Fruit fly (Drosophila melanogaster) whole organism, embryonic: ENCODE results near the gene CG34107.

Experiments used
- ATbp ChIP-seq: fragments of 200-800 bp; sonication (Bioruptor generic); optimal IDR thresholded peaks from 2 replicates; lab custom pipeline; 2017; ENCODE audit warnings: missing biosample characterization, mild to moderate bottlenecking, missing genetic modification characterization, missing genetic modification reagents
- C15 ChIP-seq: fragments of 200-800 bp; sonication (Bioruptor generic); IDR thresholded peaks from 3 replicates; pipeline ENCODE4 v1.3.6; 2022; ENCODE audit warnings: missing biosample characterization, missing genetic modification characterization
- CG10274 ChIP-seq: fragments of 200-800 bp; sonication (Bioruptor generic); optimal IDR thresholded peaks from 3 replicates; lab custom pipeline; 2017; ENCODE audit warnings: missing biosample characterization, mild to moderate bottlenecking, missing genetic modification characterization
- CG10543 ChIP-seq: fragments of 200-800 bp; sonication (Bioruptor generic); optimal IDR thresholded peaks from 3 replicates; lab custom pipeline; 2017; ENCODE audit warnings: missing biosample characterization, mild to moderate bottlenecking, missing genetic modification characterization, moderate library complexity
- CG10654 ChIP-seq: fragments of 200-800 bp; sonication (Bioruptor generic); optimal IDR thresholded peaks from 2 replicates; lab custom pipeline; 2016; ENCODE audit warnings: missing biosample characterization, missing genetic modification characterization
- CG10979 ChIP-seq: fragments of 200-800 bp; sonication (Bioruptor generic); optimal IDR thresholded peaks from 2 replicates; lab custom pipeline; 2018; ENCODE audit warnings: missing biosample characterization, mild to moderate bottlenecking, missing genetic modification characterization, moderate library complexity
- CG11085 ChIP-seq: fragments of 200-800 bp; sonication (Bioruptor generic); IDR thresholded peaks from 2 replicates; pipeline ENCODE4 v1.3.6; 2022; ENCODE audit warnings: missing biosample characterization, missing genetic modification characterization
- CG14667 ChIP-seq: fragments of 200-800 bp; sonication (Bioruptor generic); IDR thresholded peaks from 2 replicates; pipeline ENCODE4 v1.3.6; 2022; ENCODE audit warnings: missing biosample characterization, missing genetic modification characterization
- CG1602 ChIP-seq: fragments of 200-800 bp; sonication (Bioruptor generic); optimal IDR thresholded peaks from 3 replicates; lab custom pipeline; 2016; ENCODE audit warnings: missing biosample characterization, missing genetic modification characterization
- CG17359 ChIP-seq: fragments of 200-800 bp; sonication (Bioruptor generic); optimal IDR thresholded peaks from 3 replicates; lab custom pipeline; 2018; ENCODE audit warnings: missing biosample characterization, mild to moderate bottlenecking, missing genetic modification characterization, moderate library complexity
- CG17568 ChIP-seq: fragments of 200-800 bp; sonication (Bioruptor generic); optimal IDR thresholded peaks from 2 replicates; lab custom pipeline; 2018; ENCODE audit warnings: missing biosample characterization, mild to moderate bottlenecking, missing genetic modification characterization, moderate library complexity
- CG17612 ChIP-seq: fragments of 200-800 bp; sonication (Bioruptor generic); IDR thresholded peaks from 2 replicates; pipeline ENCODE4 v1.3.6; 2022; ENCODE audit warnings: missing biosample characterization, missing genetic modification characterization
- CG1792 ChIP-seq: fragments of 200-800 bp; sonication (Bioruptor generic); optimal IDR thresholded peaks from 2 replicates; lab custom pipeline; 2016; ENCODE audit warnings: missing biosample characterization, missing genetic modification characterization
- CG18476 ChIP-seq: fragments of 200-800 bp; sonication (Bioruptor generic); optimal IDR thresholded peaks from 2 replicates; lab custom pipeline; 2016; ENCODE audit warnings: missing biosample characterization, mild to moderate bottlenecking, missing genetic modification characterization
- CG3281 ChIP-seq: fragments of 200-800 bp; sonication (Bioruptor generic); optimal IDR thresholded peaks from 3 replicates; lab custom pipeline; 2017; ENCODE audit warnings: missing biosample characterization, mild to moderate bottlenecking, missing genetic modification characterization
- CG4424 ChIP-seq: fragments of 200-800 bp; sonication (Bioruptor generic); optimal IDR thresholded peaks from 3 replicates; lab custom pipeline; 2016; ENCODE audit warnings: missing biosample characterization, missing genetic modification characterization
- CG6175 ChIP-seq: fragments of 200-800 bp; sonication (Bioruptor generic); IDR thresholded peaks from 3 replicates; pipeline ENCODE4 v1.3.6; 2022; ENCODE audit warnings: missing biosample characterization, missing genetic modification characterization
- CG6854 ChIP-seq: fragments of 200-800 bp; sonication (Bioruptor generic); optimal IDR thresholded peaks from 3 replicates; lab custom pipeline; 2017; ENCODE audit warnings: missing biosample characterization, mild to moderate bottlenecking, missing genetic modification characterization
- CG8089 ChIP-seq: fragments of 200-800 bp; sonication (Bioruptor generic); optimal IDR thresholded peaks from 3 replicates; lab custom pipeline; 2016; ENCODE audit warnings: missing biosample characterization, missing genetic modification characterization
- CG9797 ChIP-seq: fragments of 200-800 bp; sonication (Bioruptor generic); optimal IDR thresholded peaks from 3 replicates; lab custom pipeline; 2018; ENCODE audit warnings: missing biosample characterization, mild to moderate bottlenecking, missing genetic modification characterization
- CG9876 ChIP-seq: fragments of 200-800 bp; sonication (Bioruptor generic); optimal IDR thresholded peaks from 2 replicates; lab custom pipeline; 2016; ENCODE audit warnings: missing biosample characterization, missing genetic modification characterization
- CG9932 ChIP-seq: fragments of 200-800 bp; sonication (Bioruptor generic); IDR thresholded peaks from 2 replicates; pipeline ENCODE4 v1.3.6; 2022; ENCODE audit warnings: missing biosample characterization, missing genetic modification characterization
- CoRest ChIP-seq: fragments of 200-800 bp; sonication (Bioruptor generic); optimal IDR thresholded peaks from 3 replicates; lab custom pipeline; 2018; ENCODE audit warnings: missing biosample characterization, mild to moderate bottlenecking, missing genetic modification characterization, moderate library complexity
- Dp ChIP-seq: fragments of 200-800 bp; sonication (Bioruptor generic); optimal IDR thresholded peaks from 2 replicates; lab custom pipeline; 2018; ENCODE audit warnings: missing biosample characterization, mild to moderate bottlenecking, missing genetic modification characterization, moderate library complexity
- Fer3 ChIP-seq: fragments of 200-800 bp; sonication (Bioruptor generic); optimal IDR thresholded peaks from 2 replicates; lab custom pipeline; 2018; ENCODE audit warnings: missing biosample characterization, mild to moderate bottlenecking, missing genetic modification characterization, moderate library complexity
- Gug ChIP-seq: fragments of 200-800 bp; sonication (Bioruptor generic); IDR thresholded peaks from 4 replicates; pipeline ENCODE4 v1.3.6; 2022; ENCODE audit warnings: missing biosample characterization, missing genetic modification characterization
- H15 ChIP-seq: fragments of 200-800 bp; sonication (Bioruptor generic); IDR thresholded peaks from 3 replicates; pipeline ENCODE4 v1.3.6; 2022; ENCODE audit warnings: missing biosample characterization, missing genetic modification characterization
- NC2β ChIP-seq: fragments of 200-800 bp; sonication (Bioruptor generic); optimal IDR thresholded peaks from 2 replicates; lab custom pipeline; 2016; ENCODE audit warnings: missing biosample characterization, missing genetic modification characterization
- Xrp1 ChIP-seq: fragments of 200-800 bp; sonication (Bioruptor generic); IDR thresholded peaks from 2 replicates; pipeline ENCODE4 v1.3.6; 2022; ENCODE audit warnings: missing biosample characterization, missing genetic modification characterization
- ab ChIP-seq: fragments of 200-800 bp; sonication (Bioruptor generic); optimal IDR thresholded peaks from 2 replicates; lab custom pipeline; 2016; ENCODE audit warnings: missing biosample characterization, missing genetic modification characterization
- ac ChIP-seq: fragments of 200-800 bp; sonication (Bioruptor generic); optimal IDR thresholded peaks from 3 replicates; lab custom pipeline; 2017; ENCODE audit warnings: missing biosample characterization, mild to moderate bottlenecking, missing genetic modification characterization
- al ChIP-seq: fragments of 200-800 bp; sonication (Bioruptor generic); IDR thresholded peaks from 2 replicates; pipeline ENCODE4 v1.3.6; 2022; ENCODE audit warnings: missing biosample characterization, missing genetic modification characterization
- btn ChIP-seq: fragments of 200-800 bp; sonication (Bioruptor generic); optimal IDR thresholded peaks from 2 replicates; lab custom pipeline; 2016; ENCODE audit warnings: missing biosample characterization, missing genetic modification characterization
- chn ChIP-seq: fragments of 200-800 bp; sonication (Bioruptor generic); optimal IDR thresholded peaks from 2 replicates; lab custom pipeline; 2016; ENCODE audit warnings: missing biosample characterization, missing genetic modification characterization
- croc ChIP-seq: fragments of 200-800 bp; sonication (Bioruptor generic); conservative IDR thresholded peaks from 3 replicates; pipeline ENCODE4 v1.3.6; 2022; ENCODE audit warnings: missing biosample characterization, missing genetic modification characterization
- dm ChIP-seq: fragments of 200-800 bp; sonication (Bioruptor generic); optimal IDR thresholded peaks from 3 replicates; lab custom pipeline; 2016; ENCODE audit warnings: missing biosample characterization, missing genetic modification characterization
- emc ChIP-seq: fragments of 200-800 bp; sonication (Bioruptor generic); optimal IDR thresholded peaks from 2 replicates; lab custom pipeline; 2016; ENCODE audit warnings: missing biosample characterization, missing genetic modification characterization
- fd64A ChIP-seq: fragments of 200-800 bp; sonication (Bioruptor generic); optimal IDR thresholded peaks from 3 replicates; lab custom pipeline; 2018; ENCODE audit warnings: missing biosample characterization, mild to moderate bottlenecking, missing genetic modification characterization
- fu2 ChIP-seq: fragments of 200-800 bp; sonication (Bioruptor generic); optimal IDR thresholded peaks from 2 replicates; lab custom pipeline; 2016; ENCODE audit warnings: missing biosample characterization, missing genetic modification characterization
- gt ChIP-seq: fragments of 200-800 bp; sonication (Bioruptor generic); IDR thresholded peaks from 2 replicates; pipeline ENCODE4 v1.3.6; 2022; ENCODE audit warnings: missing biosample characterization, missing genetic modification characterization
- ham ChIP-seq: fragments of 200-800 bp; sonication (Bioruptor generic); IDR thresholded peaks from 2 replicates; pipeline ENCODE4 v1.3.6; 2022; ENCODE audit warnings: missing biosample characterization, missing genetic modification characterization
- hkb ChIP-seq, 2 experiments: fragments of 200-800 bp in 1 of 2; fragments of >200 bp in 1 of 2; sonication (Bioruptor generic) in 1 of 2; IDR thresholded peaks in 1 of 2; optimal IDR thresholded peaks in 1 of 2; 2 replicates each; pipeline versions ENCODE4 v1.3.6 to Lab custom; 2017 to 2022; ENCODE audit warnings: missing biosample characterization in 1 of 2, missing genetic modification characterization in 1 of 2
- ind ChIP-seq: fragments of 200-800 bp; sonication (Bioruptor generic); optimal IDR thresholded peaks from 3 replicates; lab custom pipeline; 2016; ENCODE audit warnings: missing biosample characterization, missing genetic modification characterization
- kni ChIP-seq: fragments of 200-800 bp; sonication (Bioruptor generic); optimal IDR thresholded peaks from 3 replicates; lab custom pipeline; 2017; ENCODE audit warnings: mild to moderate bottlenecking, missing biosample characterization, missing genetic modification reagents, missing genetic modification characterization
- knrl ChIP-seq: fragments of 200-800 bp; sonication (Bioruptor generic); IDR thresholded peaks from 3 replicates; pipeline ENCODE4 v1.3.6; 2022; ENCODE audit warnings: missing biosample characterization, missing genetic modification characterization; ENCODE audit not compliant: partially characterized antibody
- mam ChIP-seq: fragments of 200-800 bp; sonication (Bioruptor generic); optimal IDR thresholded peaks from 3 replicates; lab custom pipeline; 2016; ENCODE audit warnings: missing biosample characterization, missing genetic modification characterization
- psq ChIP-seq: fragments of 200-800 bp; sonication (Bioruptor generic); optimal IDR thresholded peaks from 2 replicates; lab custom pipeline; 2017; ENCODE audit warnings: missing biosample characterization, missing genetic modification characterization
- salm ChIP-seq: fragments of 200-800 bp; sonication (Bioruptor generic); optimal IDR thresholded peaks from 2 replicates; lab custom pipeline; 2018; ENCODE audit warnings: missing biosample characterization, mild to moderate bottlenecking, missing genetic modification characterization
- sqz ChIP-seq: fragments of 200-800 bp; sonication (Bioruptor generic); optimal IDR thresholded peaks from 3 replicates; lab custom pipeline; 2018; ENCODE audit warnings: missing biosample characterization, mild to moderate bottlenecking, missing genetic modification characterization
- ssp ChIP-seq: fragments of 200-800 bp; sonication (Bioruptor generic); IDR thresholded peaks from 2 replicates; pipeline ENCODE4 v1.3.6; 2022; ENCODE audit warnings: missing biosample characterization, missing genetic modification characterization
- tin ChIP-seq: fragments of 200-800 bp; sonication (Bioruptor generic); optimal IDR thresholded peaks from 3 replicates; lab custom pipeline; 2016; ENCODE audit warnings: missing biosample characterization, missing genetic modification characterization
- vnd ChIP-seq: fragments of 200-800 bp; sonication (Bioruptor generic); IDR thresholded peaks from 3 replicates; pipeline ENCODE4 v1.3.6; 2022; ENCODE audit warnings: missing biosample characterization, missing genetic modification characterization; ENCODE audit not compliant: partially characterized antibody

Gene CG34107

dm6 chr3R:10213430-10213829 lies 11.3 kb upstream of the CG34107 start (continued):
- TF ChIP-seq dm (GFP tag; lab: Kevin White, UChicago) (no peak), CG6175 (GFP tag; lab: Robert Waterston, UW) (no peak), CG10979 (tag; lab: Kevin White, UChicago) (peak; percentile 78), CG9876 (GFP tag; lab: Kevin White, UChicago) (no peak), Fer3 (tag; lab: Kevin White, UChicago) (no peak), al (GFP tag; lab: Robert Waterston, UW) (no peak), CG18476 (GFP tag; lab: Kevin White, UChicago) (peak; percentile 13), ac (GFP tag; lab: Kevin White, UChicago) (no peak), CG9797 (GFP tag; lab: Kevin White, UChicago) (no peak), fu2 (no peak), CG9932 (GFP tag; lab: Robert Waterston, UW) (0 out of 2 replicates have a peak, but pooled peaks have one; percentile 23), fd64A (GFP tag; lab: Kevin White, UChicago) (peak; percentile 16), H15 (peak; percentile 71), salm (tag; lab: Kevin White, UChicago) (peak; percentile 37), CG10654 (peak; percentile 68), CG14667 (GFP tag; lab: Robert Waterston, UW) (peak; percentile 54), CG17568 (no peak), CoRest (tag; lab: Kevin White, UChicago) (no peak), tin (GFP tag; lab: Kevin White, UChicago) (peak; percentile 55), croc (GFP tag; lab: Robert Waterston, UW) (peak; percentile 63; the same call in 2 of the 3 replicates), vnd (GFP tag; lab: Robert Waterston, UW) (no peak), Xrp1 (GFP tag; lab: Robert Waterston, UW) (peak; percentile 82), NC2β (GFP tag; lab: Kevin White, UChicago) (no peak), ab (GFP tag; lab: Kevin White, UChicago) (no peak), ind (GFP tag; lab: Kevin White, UChicago) (peak; percentile 65), kni (GFP tag; lab: Kevin White, UChicago) (no peak), Gug (GFP tag; lab: Robert Waterston, UW) (peak; percentile 62), CG1602 (GFP tag; lab: Kevin White, UChicago) (peak; percentile 60), knrl (GFP tag; lab: Robert Waterston, UW) (no peak), CG10543 (no peak), hkb (optimal IDR thresholded peaks at IDR 0.05; lab: Kevin White, UChicago) (no peak), hkb (GFP tag; IDR thresholded peaks at IDR 0.05; lab: Robert Waterston, UW) (peak; percentile 84), ham (no peak), mam (no peak), CG4424 (GFP tag; lab: Kevin White, UChicago) (peak; percentile 52), chn (GFP tag; lab: Kevin White, UChicago) (no peak), gt (GFP tag; lab: Robert Waterston, UW) (no peak; the same call in 1 of the 2 replicates), ssp (GFP tag; lab: Robert Waterston, UW) (peak; percentile 70), ATbp (GFP tag; lab: Kevin White, UChicago) (peak; percentile 77), CG1792 (GFP tag; lab: Kevin White, UChicago) (no peak), CG11085 (no peak), CG6854 (GFP tag; lab: Kevin White, UChicago) (no peak), sqz (GFP tag; lab: Kevin White, UChicago) (no peak), Dp (GFP tag; lab: Kevin White, UChicago) (no peak), CG10274 (GFP tag; lab: Kevin White, UChicago) (peak; percentile 20), btn (GFP tag; lab: Kevin White, UChicago) (no peak), CG17612 (GFP tag; lab: Robert Waterston, UW) (no peak), CG3281 (GFP tag; lab: Kevin White, UChicago) (no peak), emc (GFP tag; lab: Kevin White, UChicago) (no peak), CG17359 (no peak), psq (GFP tag; lab: Kevin White, UChicago) (no peak), CG8089 (GFP tag; lab: Kevin White, UChicago) (no peak), C15 (GFP tag; lab: Robert Waterston, UW) (no peak)
